Fruit fly (Drosophila melanogaster): ENCODE results near the gene agt.

agt gene

dm6 chr3R:6662613-6663288 lies 2.9 kb upstream of the agt start (continued):
- TF ChIP-seq CG9727 (GFP tag; optimal IDR thresholded peaks at IDR 0.05) (peak; percentile 35), fd102C (GFP tag; optimal IDR thresholded peaks at IDR 0.05) (peak; percentile 10), sens (GFP tag) (peak; percentile 68)

- TF ChIP-seq nerfin-1 (tag; optimal IDR thresholded peaks at IDR 0.05), result no peak
- TF ChIP-seq schlank (tag; optimal IDR thresholded peaks at IDR 0.05), result no peak
- no peak for TF ChIP-seq CG9727 (GFP tag; optimal IDR thresholded peaks at IDR 0.05)
- TF ChIP-seq az2 (GFP tag; optimal IDR thresholded peaks at IDR 0.05), result peak; percentile 6
- TF ChIP-seq CG10979 (tag; optimal IDR thresholded peaks at IDR 0.05), result no peak
- no peak for TF ChIP-seq CG1647 (GFP tag; optimal IDR thresholded peaks at IDR 0.05)
- no peak for TF ChIP-seq z (GFP tag; IDR thresholded peaks at IDR 0.05)
- no peak for TF ChIP-seq CG17385 (GFP tag; optimal IDR thresholded peaks at IDR 0.05)
- TF ChIP-seq fd64A (GFP tag; optimal IDR thresholded peaks at IDR 0.05), result no peak
- TF ChIP-seq CG34422 (GFP tag; IDR thresholded peaks at IDR 0.05), result no peak
- TF ChIP-seq CG9215 (GFP tag; IDR thresholded peaks at IDR 0.05), result peak; percentile 18; the same call in 1 of the 2 replicates
- peak in 1 of 2 experiments; percentile 19 for TF ChIP-seq insv (GFP tag; optimal IDR thresholded peaks at IDR 0.05)
- no peak for TF ChIP-seq cas (GFP tag; IDR thresholded peaks at IDR 0.05)
- TF ChIP-seq CG7786 (GFP tag; optimal IDR thresholded peaks at IDR 0.05), result no peak
- TF ChIP-seq Ada2b (GFP tag; IDR thresholded peaks at IDR 0.05), result no peak
- TF ChIP-seq B-H2 (GFP tag; optimal IDR thresholded peaks at IDR 0.05), result no peak
- no peak for TF ChIP-seq trh (GFP tag; optimal IDR thresholded peaks at IDR 0.05)
- TF ChIP-seq zfh2 (GFP tag; optimal IDR thresholded peaks at IDR 0.05), result no peak
- no peak for TF ChIP-seq CG3838 (GFP tag; optimal IDR thresholded peaks at IDR 0.05)
- TF ChIP-seq CG18619 (GFP tag; optimal IDR thresholded peaks at IDR 0.05), result no peak
- TF ChIP-seq BtbVII (GFP tag; optimal IDR thresholded peaks at IDR 0.05), result no peak
- TF ChIP-seq CG6813 (GFP tag; optimal IDR thresholded peaks at IDR 0.05), result peak; percentile 10
- TF ChIP-seq grau (tag; optimal IDR thresholded peaks at IDR 0.05), result no peak
- no peak for TF ChIP-seq CG15269 (tag; optimal IDR thresholded peaks at IDR 0.05)
- no peak for TF ChIP-seq hth (optimal IDR thresholded peaks at IDR 0.05)
- 0 out of 2 replicates have a peak, but pooled peaks have one; percentile 11 for TF ChIP-seq CG10321 (GFP tag; IDR thresholded peaks at IDR 0.05)
- no peak for TF ChIP-seq Optix (GFP tag; IDR thresholded peaks at IDR 0.05)
- TF ChIP-seq CG2116 (GFP tag; optimal IDR thresholded peaks at IDR 0.05), result peak; percentile 55
- no peak for TF ChIP-seq CG12299 (tag; optimal IDR thresholded peaks at IDR 0.05)
- no peak for TF ChIP-seq CG30020 (tag; optimal IDR thresholded peaks at IDR 0.05)
- TF ChIP-seq CG6654 (GFP tag; optimal IDR thresholded peaks at IDR 0.05), result no peak
- TF ChIP-seq Side (GFP tag; optimal IDR thresholded peaks at IDR 0.05), result no peak
- TF ChIP-seq salm (tag; optimal IDR thresholded peaks at IDR 0.05), result no peak
- peak; percentile 33; the same call in 1 of the 3 replicates for TF ChIP-seq Mrtf (GFP tag; IDR thresholded peaks at IDR 0.05)
- TF ChIP-seq Mad (GFP tag; optimal IDR thresholded peaks at IDR 0.05), result peak; percentile 7
- TF ChIP-seq ind (GFP tag; optimal IDR thresholded peaks at IDR 0.05), result no peak
- TF ChIP-seq Doc2 (GFP tag; IDR thresholded peaks at IDR 0.05), result no peak
- TF ChIP-seq CG11504 (tag; optimal IDR thresholded peaks at IDR 0.05), result no peak
- TF ChIP-seq CG4328 (GFP tag; optimal IDR thresholded peaks at IDR 0.05), result peak; percentile 29
- peak; percentile 50 for TF ChIP-seq Fer2 (tag; optimal IDR thresholded peaks at IDR 0.05)
- TF ChIP-seq Asciz (GFP tag; optimal IDR thresholded peaks at IDR 0.05), result no peak
- TF ChIP-seq GATAe (GFP tag; conservative IDR thresholded peaks at IDR 0.05), result no peak
- TF ChIP-seq Med (GFP tag), result peak; percentile 82
- no peak for TF ChIP-seq sna (GFP tag; IDR thresholded peaks at IDR 0.05; ENCODE audit: partially characterized antibody)
Observed at dm6 chr3R:6657278-6658246, 2.3 kb downstream of the agt start, which contains the start of the genes CG1307 and twr. Gene CG1307, minus strand, starts transcription at chr3R:6657442. Gene twr, plus strand, starts transcription at chr3R:6657882.

Measured in whole organism, embryonic.